Fruit fly (Drosophila melanogaster) whole organism, embryonic: ENCODE results near the gene Spps.

Experiments used
- Aef1 ChIP-seq: fragments of 200-800 bp; sonication (Bioruptor generic); IDR thresholded peaks from 3 replicates; pipeline ENCODE4 v1.3.6; 2022; ENCODE audit warnings: missing biosample characterization, missing genetic modification characterization
- BEAF-32 ChIP-seq: fragments of 200-800 bp; sonication (Bioruptor generic); optimal IDR thresholded peaks from 3 replicates; lab custom pipeline; 2017; ENCODE audit warnings: missing biosample characterization, missing genetic modification characterization, mild to moderate bottlenecking, moderate library complexity, missing genetic modification reagents
- Blimp-1 ChIP-seq: fragments of 200-800 bp; sonication (Bioruptor generic); optimal IDR thresholded peaks from 3 replicates; lab custom pipeline; 2018; ENCODE audit warnings: missing biosample characterization, missing genetic modification characterization, mild to moderate bottlenecking, moderate library complexity, missing genetic modification reagents
- CG10565 ChIP-seq: fragments of 200-800 bp; sonication (Bioruptor generic); optimal IDR thresholded peaks from 3 replicates; lab custom pipeline; 2016; ENCODE audit warnings: missing biosample characterization, mild to moderate bottlenecking, missing genetic modification characterization
- CG11398 ChIP-seq: fragments of 200-800 bp; sonication (Bioruptor generic); optimal IDR thresholded peaks from 2 replicates; lab custom pipeline; 2016; ENCODE audit warnings: missing biosample characterization, missing genetic modification characterization
- CG11723 ChIP-seq: fragments of 200-800 bp; sonication (Bioruptor generic); optimal IDR thresholded peaks from 2 replicates; lab custom pipeline; 2017; ENCODE audit warnings: missing biosample characterization, mild to moderate bottlenecking, missing genetic modification characterization
- CG12219 ChIP-seq: fragments of 200-800 bp; sonication (Bioruptor generic); optimal IDR thresholded peaks from 3 replicates; lab custom pipeline; 2018; ENCODE audit warnings: missing biosample characterization, mild to moderate bottlenecking, missing genetic modification characterization
- CG13287 ChIP-seq: fragments of 200-800 bp; sonication (Bioruptor generic); IDR thresholded peaks from 2 replicates; pipeline ENCODE4 v1.3.6; 2022; ENCODE audit warnings: missing biosample characterization, missing genetic modification characterization; ENCODE audit not compliant: partially characterized antibody
- CG18599 ChIP-seq: fragments of 200-800 bp; sonication (Bioruptor generic); optimal IDR thresholded peaks from 3 replicates; lab custom pipeline; 2017; ENCODE audit warnings: missing biosample characterization, missing genetic modification characterization, mild to moderate bottlenecking, moderate library complexity, missing genetic modification reagents
- CG2875 ChIP-seq: fragments of 200-800 bp; sonication (Bioruptor generic); optimal IDR thresholded peaks from 2 replicates; lab custom pipeline; 2017; ENCODE audit warnings: missing biosample characterization, mild to moderate bottlenecking, missing genetic modification characterization, missing genetic modification reagents
- CG32767 ChIP-seq: fragments of 200-800 bp; sonication (Bioruptor generic); IDR thresholded peaks from 2 replicates; pipeline ENCODE4 v1.3.6; 2022; ENCODE audit warnings: missing biosample characterization, missing genetic modification characterization
- CG3847 ChIP-seq: fragments of 200-800 bp; sonication (Bioruptor generic); IDR thresholded peaks from 2 replicates; pipeline ENCODE4 v1.3.6; 2022; ENCODE audit warnings: missing biosample characterization, missing genetic modification characterization
- CG4282 ChIP-seq: fragments of 200-800 bp; sonication (Bioruptor generic); optimal IDR thresholded peaks from 2 replicates; lab custom pipeline; 2016; ENCODE audit warnings: missing biosample characterization, missing genetic modification characterization
- CG43689 ChIP-seq: fragments of 200-800 bp; sonication (Bioruptor generic); IDR thresholded peaks from 2 replicates; pipeline ENCODE4 v1.3.6; 2022; ENCODE audit warnings: missing biosample characterization, missing genetic modification characterization
- CG6254 ChIP-seq: fragments of 200-800 bp; sonication (Bioruptor generic); optimal IDR thresholded peaks from 3 replicates; lab custom pipeline; 2017; ENCODE audit warnings: mild to moderate bottlenecking, missing biosample characterization, missing genetic modification reagents, missing genetic modification characterization
- CG7271 ChIP-seq: fragments of 200-800 bp; sonication (Bioruptor generic); optimal IDR thresholded peaks from 2 replicates; lab custom pipeline; 2018; ENCODE audit warnings: missing biosample characterization, mild to moderate bottlenecking, missing genetic modification characterization, moderate library complexity
- CG8281 ChIP-seq: fragments of 200-800 bp; sonication (Bioruptor generic); optimal IDR thresholded peaks from 2 replicates; lab custom pipeline; 2018; ENCODE audit warnings: missing biosample characterization, mild to moderate bottlenecking, missing genetic modification characterization, moderate library complexity
- CG8290 ChIP-seq, 3 experiments: fragments of 200-800 bp; sonication (Bioruptor generic); optimal IDR thresholded peaks; 2 replicates each; lab custom pipeline; 2016 to 2019; ENCODE audit warnings: missing biosample characterization in 3 of 3, missing genetic modification characterization in 3 of 3, mild to moderate bottlenecking in 2 of 3, moderate library complexity in 1 of 3
- Dll ChIP-seq: fragments of 200-800 bp; sonication (Bioruptor generic); IDR thresholded peaks from 4 replicates; pipeline ENCODE4 v1.3.6; 2022; ENCODE audit warnings: missing biosample characterization, missing genetic modification characterization; ENCODE audit not compliant: partially characterized antibody
- Fer1 ChIP-seq: fragments of 200-800 bp; sonication (Bioruptor generic); optimal IDR thresholded peaks from 2 replicates; lab custom pipeline; 2017; ENCODE audit warnings: missing biosample characterization, mild to moderate bottlenecking, missing genetic modification characterization
- Fer2 ChIP-seq: fragments of 200-800 bp; sonication (Bioruptor generic); optimal IDR thresholded peaks from 2 replicates; lab custom pipeline; 2018; ENCODE audit warnings: missing biosample characterization, mild to moderate bottlenecking, missing genetic modification characterization, moderate library complexity
- Gsc ChIP-seq: fragments of 200-800 bp; sonication (Bioruptor generic); IDR thresholded peaks from 2 replicates; pipeline ENCODE4 v1.3.6; 2022; ENCODE audit warnings: missing biosample characterization, missing genetic modification characterization
- HHEX ChIP-seq: fragments of 200-800 bp; sonication (Bioruptor generic); optimal IDR thresholded peaks from 3 replicates; lab custom pipeline; 2017; ENCODE audit warnings: missing biosample characterization, mild to moderate bottlenecking, missing genetic modification characterization, missing genetic modification reagents
- Hmr ChIP-seq: fragments of 200-800 bp; sonication (Bioruptor generic); optimal IDR thresholded peaks from 3 replicates; lab custom pipeline; 2017; ENCODE audit warnings: mild to moderate bottlenecking, missing biosample characterization, missing genetic modification reagents, missing genetic modification characterization
- Mrtf ChIP-seq: fragments of 200-800 bp; sonication (Bioruptor generic); IDR thresholded peaks from 3 replicates; pipeline ENCODE4 v1.3.6; 2022; ENCODE audit warnings: missing biosample characterization, missing genetic modification characterization
- NC2α ChIP-seq: fragments of 200-800 bp; sonication (Bioruptor generic); optimal IDR thresholded peaks from 2 replicates; lab custom pipeline; 2016; ENCODE audit warnings: missing biosample characterization, missing genetic modification characterization
- Ravus ChIP-seq: fragments of 200-800 bp; sonication (Bioruptor generic); IDR thresholded peaks from 2 replicates; pipeline ENCODE4 v1.3.6; 2022; ENCODE audit warnings: missing biosample characterization, missing genetic modification characterization
- Side ChIP-seq: fragments of 200-800 bp; sonication (Bioruptor generic); optimal IDR thresholded peaks from 2 replicates; lab custom pipeline; 2016; ENCODE audit warnings: missing biosample characterization, missing genetic modification characterization
- Tbp ChIP-seq: fragments of >200 bp; optimal IDR thresholded peaks from 2 replicates; lab custom pipeline; 2018; ENCODE audit warnings: missing biosample characterization, missing genetic modification characterization
- bowl ChIP-seq: fragments of 200-800 bp; sonication (Bioruptor generic); IDR thresholded peaks from 2 replicates; pipeline ENCODE4 v1.3.6; 2022; ENCODE audit warnings: missing biosample characterization, missing genetic modification characterization
- ci ChIP-seq: fragments of 200-800 bp; sonication (Bioruptor generic); IDR thresholded peaks from 3 replicates; pipeline ENCODE4 v1.3.6; 2022; ENCODE audit warnings: missing biosample characterization, missing genetic modification characterization
- croc ChIP-seq: fragments of 200-800 bp; sonication (Bioruptor generic); conservative IDR thresholded peaks from 3 replicates; pipeline ENCODE4 v1.3.6; 2022; ENCODE audit warnings: missing biosample characterization, missing genetic modification characterization
- dan ChIP-seq: fragments of 200-800 bp; sonication (Bioruptor generic); IDR thresholded peaks from 2 replicates; pipeline ENCODE4 v1.3.6; 2022; ENCODE audit warnings: missing biosample characterization, missing genetic modification characterization
- dmrt11E ChIP-seq: fragments of 200-800 bp; sonication (Bioruptor generic); optimal IDR thresholded peaks from 3 replicates; lab custom pipeline; 2018; ENCODE audit warnings: missing biosample characterization, mild to moderate bottlenecking, missing genetic modification characterization, moderate library complexity
- fd102C ChIP-seq: fragments of 200-800 bp; sonication (Bioruptor generic); optimal IDR thresholded peaks from 2 replicates; lab custom pipeline; 2018; ENCODE audit warnings: missing biosample characterization, mild to moderate bottlenecking, missing genetic modification characterization, moderate library complexity
- gcm ChIP-seq: fragments of 200-800 bp; sonication (Bioruptor generic); optimal IDR thresholded peaks from 2 replicates; lab custom pipeline; 2019; ENCODE audit warnings: missing biosample characterization, mild to moderate bottlenecking, missing genetic modification characterization, moderate library complexity
- gsb ChIP-seq: fragments of 200-800 bp; sonication (Bioruptor generic); IDR thresholded peaks from 2 replicates; pipeline ENCODE4 v1.3.6; 2022; ENCODE audit warnings: missing biosample characterization, missing genetic modification characterization
- luna ChIP-seq: fragments of 200-800 bp; sonication (Bioruptor generic); optimal IDR thresholded peaks from 2 replicates; lab custom pipeline; 2016; ENCODE audit warnings: missing biosample characterization, missing genetic modification characterization
- nau ChIP-seq: fragments of 200-800 bp; sonication (Bioruptor generic); optimal IDR thresholded peaks from 3 replicates; lab custom pipeline; 2017; ENCODE audit warnings: missing biosample characterization, mild to moderate bottlenecking, missing genetic modification characterization, missing genetic modification reagents
- ranshi ChIP-seq: fragments of 200-800 bp; sonication (Bioruptor generic); IDR thresholded peaks from 2 replicates; pipeline ENCODE4 v1.3.6; 2022; ENCODE audit warnings: missing biosample characterization, missing genetic modification characterization
- rib ChIP-seq: fragments of 200-800 bp; sonication (Bioruptor generic); IDR thresholded peaks from 2 replicates; pipeline ENCODE4 v1.3.6; 2022; ENCODE audit warnings: missing biosample characterization, missing genetic modification characterization
- schlank ChIP-seq: fragments of 200-800 bp; sonication (Bioruptor generic); optimal IDR thresholded peaks from 2 replicates; lab custom pipeline; 2018; ENCODE audit warnings: missing biosample characterization, mild to moderate bottlenecking, missing genetic modification characterization
- slbo ChIP-seq: fragments of 200-800 bp; sonication (Bioruptor generic); IDR thresholded peaks from 2 replicates; pipeline ENCODE4 v1.3.6; 2022; ENCODE audit warnings: missing biosample characterization, missing genetic modification characterization
- sob ChIP-seq: fragments of 200-800 bp; sonication (Bioruptor generic); IDR thresholded peaks from 2 replicates; pipeline ENCODE4 v1.3.6; 2022; ENCODE audit warnings: missing biosample characterization, missing genetic modification characterization
- tgo ChIP-seq: fragments of 200-800 bp; sonication (Bioruptor generic); IDR thresholded peaks from 3 replicates; pipeline ENCODE4 v1.3.6; 2022; ENCODE audit warnings: missing biosample characterization, missing genetic modification characterization
- ttk ChIP-seq: fragments of 200-800 bp; sonication (Bioruptor generic); IDR thresholded peaks from 2 replicates; pipeline ENCODE4 v2.1.2; 2022; ENCODE audit warnings: missing biosample characterization, missing genetic modification characterization
- twi ChIP-seq: fragments of 200-800 bp; optimal IDR thresholded peaks from 2 replicates; lab custom pipeline; 2019; ENCODE audit warnings: missing biosample characterization, mild to moderate bottlenecking, missing genetic modification characterization, moderate library complexity
- vnd ChIP-seq: fragments of 200-800 bp; sonication (Bioruptor generic); IDR thresholded peaks from 3 replicates; pipeline ENCODE4 v1.3.6; 2022; ENCODE audit warnings: missing biosample characterization, missing genetic modification characterization; ENCODE audit not compliant: partially characterized antibody
- yki ChIP-seq: fragments of >200 bp; optimal IDR thresholded peaks from 3 replicates; lab custom pipeline; 2018

Gene Spps

DNA sequence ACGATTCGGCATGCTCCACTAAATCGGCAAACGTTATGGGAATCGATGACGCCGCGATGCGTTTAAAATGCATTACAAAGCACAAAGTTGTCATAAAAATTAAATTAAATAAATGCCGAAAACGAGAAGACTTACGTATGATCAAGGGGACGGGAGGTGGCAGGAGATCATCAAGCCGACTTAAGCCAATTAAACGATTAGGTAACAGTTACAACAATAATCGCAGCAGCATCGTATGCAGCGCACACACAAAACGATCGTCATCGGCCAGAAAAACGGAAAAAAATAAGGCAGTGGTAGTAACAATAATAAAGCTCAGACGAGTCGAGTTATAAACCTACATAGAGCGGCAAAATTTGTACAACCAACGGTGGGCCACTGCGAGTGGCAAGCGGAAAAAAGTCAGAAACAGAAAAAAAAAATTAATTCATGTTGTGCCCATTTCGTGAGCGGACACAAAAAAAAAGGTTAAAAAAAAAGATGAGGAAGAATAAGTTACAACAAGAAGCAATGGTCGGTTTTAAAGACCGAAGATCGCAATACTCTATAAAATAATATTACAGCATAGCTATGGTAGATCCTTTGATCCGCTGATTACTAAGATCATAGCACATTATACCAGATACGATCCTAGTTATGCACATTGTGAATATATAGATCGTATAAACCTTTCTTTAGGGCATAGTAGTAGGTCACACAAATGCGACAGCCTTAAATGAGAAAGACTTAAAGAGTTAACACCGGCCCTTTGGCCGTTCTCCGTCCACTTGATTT is 20.2 kb downstream of the Spps start (continued):
- peak; percentile 78 for TF ChIP-seq Blimp-1 (GFP tag; lab: Kevin White, UChicago)
- no peak for TF ChIP-seq Gsc (GFP tag; lab: Robert Waterston, UW)
- peak; percentile 20; the same call in 1 of the 3 replicates for TF ChIP-seq croc (GFP tag; lab: Robert Waterston, UW)
- TF ChIP-seq CG12219 (GFP tag; lab: Kevin White, UChicago) = peak; percentile 61
- peak; percentile 54; the same call in 2 of the 3 replicates for TF ChIP-seq tgo (GFP tag; lab: Robert Waterston, UW)
- TF ChIP-seq CG13287 (GFP tag; lab: Robert Waterston, UW) = no peak
- peak; percentile 16 for TF ChIP-seq CG11723 (GFP tag; lab: Kevin White, UChicago)
- TF ChIP-seq bowl = no peak
- no peak for TF ChIP-seq BEAF-32 (GFP tag; lab: Kevin White, UChicago)
- TF ChIP-seq CG8281 = no peak
- TF ChIP-seq Side (GFP tag; lab: Kevin White, UChicago) = no peak
- TF ChIP-seq ci (GFP tag; lab: Robert Waterston, UW) = peak; percentile 92
- TF ChIP-seq CG11398 = no peak
- peak; percentile 28 for TF ChIP-seq CG2875
- no peak for TF ChIP-seq vnd (GFP tag; lab: Robert Waterston, UW)
- TF ChIP-seq luna (GFP tag; lab: Kevin White, UChicago) = no peak
- TF ChIP-seq twi = no peak
- TF ChIP-seq CG3847 = no peak
- TF ChIP-seq ranshi (GFP tag; lab: Robert Waterston, UW) = no peak
- TF ChIP-seq NC2α (GFP tag; lab: Kevin White, UChicago) = no peak
- peak; percentile 42; the same call in 1 of the 2 replicates for TF ChIP-seq sob (GFP tag; lab: Robert Waterston, UW)
- TF ChIP-seq CG18599 (GFP tag; lab: Kevin White, UChicago) = peak; percentile 16
- no peak for TF ChIP-seq Hmr
- TF ChIP-seq Tbp (GFP tag; lab: Kevin White, UChicago) = no peak
- TF ChIP-seq CG4282 (GFP tag; lab: Kevin White, UChicago) = no peak
- no peak for TF ChIP-seq nau (GFP tag; lab: Kevin White, UChicago)
- TF ChIP-seq schlank = no peak
- 0 out of 2 replicates have a peak, but pooled peaks have one; percentile 15 for TF ChIP-seq gsb (GFP tag; lab: Robert Waterston, UW)
- TF ChIP-seq CG43689 (GFP tag; lab: Robert Waterston, UW) = no peak
- TF ChIP-seq HHEX (GFP tag; lab: Kevin White, UChicago) = peak; percentile 21
- TF ChIP-seq rib (GFP tag; lab: Robert Waterston, UW) = no peak
- no peak for TF ChIP-seq Fer2 (tag; lab: Kevin White, UChicago)
- TF ChIP-seq ttk = peak; percentile 74
- TF ChIP-seq Fer1 (GFP tag; lab: Kevin White, UChicago) = no peak
- TF ChIP-seq Dll (GFP tag; lab: Robert Waterston, UW) = no peak
- TF ChIP-seq Ravus (GFP tag; lab: Robert Waterston, UW) = no peak
- TF ChIP-seq CG8290 (GFP tag; optimal IDR thresholded peaks at IDR 0.05; lab: Kevin White, UChicago) = no peak
- TF ChIP-seq CG8290 (tag; optimal IDR thresholded peaks at IDR 0.05; lab: Kevin White, UChicago) = peak in 1 of 2 experiments; percentile 65
- 0 out of 3 replicates have a peak, but pooled peaks have one; percentile 13 for TF ChIP-seq Aef1 (GFP tag; lab: Robert Waterston, UW)
- TF ChIP-seq CG6254 (GFP tag; lab: Kevin White, UChicago) = peak; percentile 31
- no peak for TF ChIP-seq fd102C (GFP tag; lab: Kevin White, UChicago)
- no peak for TF ChIP-seq CG10565 (GFP tag; lab: Kevin White, UChicago)
- no peak for TF ChIP-seq dan (GFP tag; lab: Robert Waterston, UW)
- TF ChIP-seq dmrt11E (tag; lab: Kevin White, UChicago) = no peak
- TF ChIP-seq gcm (GFP tag; lab: Kevin White, UChicago) = peak; percentile 5
- peak; percentile 55; the same call in 2 of the 3 replicates for TF ChIP-seq Mrtf
- TF ChIP-seq CG7271 (tag; lab: Kevin White, UChicago) = no peak
- no peak for TF ChIP-seq yki (lab: Kevin White, UChicago)
- no peak for TF ChIP-seq CG32767
- TF ChIP-seq slbo (GFP tag; lab: Robert Waterston, UW) = no peak
